Worm (Caenorhabditis elegans) whole organism, late embryonic: ENCODE results near the gene F11A5.13.

ENCODE experiments used
- C38D4.7 ChIP-seq: fragments of 200-800 bp; sonication (Bioruptor generic); optimal IDR thresholded peaks from 2 replicates; lab custom pipeline; 2018; ENCODE audit warnings: mild to moderate bottlenecking, missing genetic modification characterization, moderate library complexity, missing compliant biosample characterization
- F13H6.1 ChIP-seq: sonication (generic microtip); optimal IDR thresholded peaks from 2 replicates; lab custom pipeline; 2016; ENCODE audit warnings: missing genetic modification characterization, missing compliant biosample characterization
- K02D7.2 ChIP-seq: sonication (generic microtip); optimal IDR thresholded peaks from 2 replicates; lab custom pipeline; 2017; ENCODE audit warnings: mild to moderate bottlenecking, missing genetic modification characterization, missing compliant biosample characterization
- K09A11.1 ChIP-seq: sonication (generic microtip); optimal IDR thresholded peaks from 2 replicates; lab custom pipeline; 2017; ENCODE audit warnings: antibody characterized with exemption, mild to moderate bottlenecking, missing genetic modification characterization, missing compliant biosample characterization; ENCODE audit not compliant: insufficient read depth
- T23F11.4 ChIP-seq: fragments of 200-800 bp; sonication (Bioruptor generic); optimal IDR thresholded peaks from 2 replicates; lab custom pipeline; 2018; ENCODE audit warnings: mild to moderate bottlenecking, missing genetic modification characterization, missing compliant biosample characterization
- Y22D7AL.16 ChIP-seq: sonication (generic microtip); optimal IDR thresholded peaks from 2 replicates; lab custom pipeline; 2016; ENCODE audit warnings: missing genetic modification characterization, missing compliant biosample characterization
- ahr-1 ChIP-seq: sonication (generic microtip); optimal IDR thresholded peaks from 2 replicates; lab custom pipeline; 2016; ENCODE audit warnings: missing genetic modification characterization, missing compliant biosample characterization
- ama-1 ChIP-seq: fragments of 150-350 bp; optimal IDR thresholded peaks from 2 replicates; lab custom pipeline; 2014
- ceh-14 ChIP-seq: sonication (generic microtip); optimal IDR thresholded peaks from 2 replicates; lab custom pipeline; 2016; ENCODE audit warnings: missing genotype, missing genetic modification characterization, missing compliant biosample characterization
- ceh-22 ChIP-seq: sonication (generic microtip); optimal IDR thresholded peaks from 2 replicates; lab custom pipeline; 2017; ENCODE audit warnings: missing biosample characterization, missing genetic modification characterization
- ceh-31 ChIP-seq: sonication (generic microtip); optimal IDR thresholded peaks from 2 replicates; lab custom pipeline; 2016; ENCODE audit warnings: missing genetic modification characterization, missing compliant biosample characterization
- ceh-34 ChIP-seq: sonication (generic microtip); optimal IDR thresholded peaks from 2 replicates; lab custom pipeline; 2016; ENCODE audit warnings: mild to moderate bottlenecking, missing genetic modification characterization, missing compliant biosample characterization
- ceh-45 ChIP-seq: fragments of 200-800 bp; sonication (Bioruptor generic); IDR thresholded peaks from 2 replicates; pipeline ENCODE4 v1.3.6; 2022; ENCODE audit warnings: missing genetic modification reagents, missing genetic modification characterization, missing compliant biosample characterization
- ceh-48 ChIP-seq: sonication (generic microtip); optimal IDR thresholded peaks from 2 replicates; lab custom pipeline; 2016; ENCODE audit warnings: missing genetic modification characterization, inconsistent platforms, missing compliant biosample characterization
- ceh-6 ChIP-seq: fragments of 200-800 bp; sonication (Bioruptor generic); optimal IDR thresholded peaks from 2 replicates; lab custom pipeline; 2018; ENCODE audit warnings: mild to moderate bottlenecking, missing genetic modification characterization, missing compliant biosample characterization
- ceh-9 ChIP-seq: sonication (generic microtip); optimal IDR thresholded peaks from 2 replicates; lab custom pipeline; 2016; ENCODE audit warnings: mild to moderate bottlenecking, missing genetic modification characterization, inconsistent platforms, missing compliant biosample characterization
- elt-2 ChIP-seq: sonication (generic microtip); optimal IDR thresholded peaks from 2 replicates; lab custom pipeline; 2016; ENCODE audit warnings: missing genetic modification reagents, missing genetic modification characterization, missing compliant biosample characterization
- elt-4 ChIP-seq: sonication (generic microtip); optimal IDR thresholded peaks from 2 replicates; lab custom pipeline; 2016; ENCODE audit warnings: missing genetic modification characterization, missing compliant biosample characterization
- ets-4 ChIP-seq: sonication (generic microtip); optimal IDR thresholded peaks from 2 replicates; lab custom pipeline; 2016; ENCODE audit warnings: missing genetic modification characterization, missing compliant biosample characterization
- fax-1 ChIP-seq: sonication (generic microtip); optimal IDR thresholded peaks from 2 replicates; lab custom pipeline; 2016; ENCODE audit warnings: missing genotype, missing genetic modification characterization, missing compliant biosample characterization
- fkh-10 ChIP-seq: fragments of 150-350 bp; optimal IDR thresholded peaks from 2 replicates; lab custom pipeline; 2014; ENCODE audit warnings: missing biosample characterization, missing genetic modification reagents, missing genetic modification characterization
- fkh-6 ChIP-seq: sonication (generic microtip); optimal IDR thresholded peaks from 2 replicates; lab custom pipeline; 2016; ENCODE audit warnings: missing genetic modification characterization, missing compliant biosample characterization
- gmeb-2 ChIP-seq: sonication (generic microtip); optimal IDR thresholded peaks from 2 replicates; lab custom pipeline; 2016; ENCODE audit warnings: missing genetic modification characterization, inconsistent platforms, missing compliant biosample characterization
- hlh-13 ChIP-seq: fragments of 200-800 bp; sonication (Bioruptor generic); optimal IDR thresholded peaks from 2 replicates; lab custom pipeline; 2018; ENCODE audit warnings: mild to moderate bottlenecking, missing genetic modification characterization, missing compliant biosample characterization
- hlh-15 ChIP-seq: sonication (generic microtip); optimal IDR thresholded peaks from 2 replicates; lab custom pipeline; 2016; ENCODE audit warnings: missing genetic modification characterization, missing compliant biosample characterization
- hlh-30 ChIP-seq: sonication (generic microtip); optimal IDR thresholded peaks from 2 replicates; lab custom pipeline; 2017; ENCODE audit warnings: antibody characterized with exemption, missing genetic modification characterization, missing compliant biosample characterization; ENCODE audit not compliant: insufficient read depth
- hlh-6 ChIP-seq: sonication (generic microtip); optimal IDR thresholded peaks from 2 replicates; lab custom pipeline; 2016; ENCODE audit warnings: missing genotype, missing genetic modification characterization, missing compliant biosample characterization
- lim-6 ChIP-seq: sonication (generic microtip); optimal IDR thresholded peaks from 2 replicates; lab custom pipeline; 2016; ENCODE audit warnings: missing genetic modification characterization, missing compliant biosample characterization
- madf-2 ChIP-seq: sonication (generic microtip); optimal IDR thresholded peaks from 2 replicates; lab custom pipeline; 2017; ENCODE audit warnings: missing genetic modification characterization, missing compliant biosample characterization
- nhr-232 ChIP-seq: sonication (generic microtip); optimal IDR thresholded peaks from 2 replicates; lab custom pipeline; 2016; ENCODE audit warnings: missing genetic modification characterization, missing compliant biosample characterization
- npax-4 ChIP-seq: sonication (generic microtip); optimal IDR thresholded peaks from 2 replicates; lab custom pipeline; 2016; ENCODE audit warnings: missing genetic modification characterization, missing compliant biosample characterization
- pag-3 ChIP-seq: sonication (generic microtip); optimal IDR thresholded peaks from 2 replicates; lab custom pipeline; 2016; ENCODE audit warnings: missing compliant biosample characterization, missing genetic modification characterization, borderline replicate concordance
- pha-2 ChIP-seq: sonication (generic microtip); optimal IDR thresholded peaks from 2 replicates; lab custom pipeline; 2017; ENCODE audit warnings: mild to moderate bottlenecking, missing genetic modification characterization, missing compliant biosample characterization
- pha-4 ChIP-seq: fragments of 150-350 bp; optimal IDR thresholded peaks from 2 replicates; lab custom pipeline; 2018; ENCODE audit warnings: missing biosample characterization, missing genetic modification reagents, missing genetic modification characterization
- rnt-1 ChIP-seq: sonication (generic microtip); optimal IDR thresholded peaks from 2 replicates; lab custom pipeline; 2016; ENCODE audit warnings: missing genetic modification characterization, missing compliant biosample characterization
- sdc-2 ChIP-seq: sonication (generic microtip); optimal IDR thresholded peaks from 2 replicates; lab custom pipeline; 2016; ENCODE audit warnings: missing genotype, missing genetic modification characterization, missing compliant biosample characterization
- syd-9 ChIP-seq: sonication (generic microtip); optimal IDR thresholded peaks from 2 replicates; lab custom pipeline; 2016; ENCODE audit warnings: mild to moderate bottlenecking, missing genetic modification characterization, moderate library complexity, missing compliant biosample characterization
- ttx-3 ChIP-seq: sonication (generic microtip); optimal IDR thresholded peaks from 2 replicates; lab custom pipeline; 2016; ENCODE audit warnings: missing genetic modification reagents, missing genetic modification characterization, missing compliant biosample characterization
- unc-42 ChIP-seq: sonication (generic microtip); optimal IDR thresholded peaks from 2 replicates; lab custom pipeline; 2016; ENCODE audit warnings: missing genotype, missing genetic modification characterization, missing compliant biosample characterization
- unc-55 ChIP-seq: sonication (generic microtip); optimal IDR thresholded peaks from 2 replicates; lab custom pipeline; 2017; ENCODE audit warnings: missing biosample characterization, missing genetic modification reagents, missing genetic modification characterization
- zip-5 ChIP-seq: sonication (generic microtip); optimal IDR thresholded peaks from 2 replicates; lab custom pipeline; 2016; ENCODE audit warnings: missing genetic modification characterization, missing compliant biosample characterization

F11A5.13 gene

ce11 chrV:16226581-16226980 lies at the start of gene F11A5.13:
Gene F11A5.13, minus strand, starts transcription at chrV:16226681.
- TF ChIP-seq zip-5 (tag; lab: Kevin White, UChicago) = no peak
- no peak for TF ChIP-seq gmeb-2 (tag; lab: Kevin White, UChicago)
- no peak for TF ChIP-seq ceh-22 (tag; lab: Kevin White, UChicago)
- no peak for TF ChIP-seq ceh-31 (tag; lab: Kevin White, UChicago)
- no peak for TF ChIP-seq ets-4 (tag; lab: Kevin White, UChicago)
- TF ChIP-seq ceh-9 (tag; lab: Kevin White, UChicago) = no peak
- TF ChIP-seq hlh-15 (tag; lab: Kevin White, UChicago) = no peak
- no peak for TF ChIP-seq fkh-10 (GFP tag; lab: Kevin White, UChicago)
- TF ChIP-seq hlh-13 (GFP tag; lab: Kevin White, UChicago) = no peak
- TF ChIP-seq F13H6.1 (tag; lab: Kevin White, UChicago) = no peak

- TF ChIP-seq ahr-1 (tag; lab: Kevin White, UChicago) (no peak), ama-1 (lab: Kevin White, UChicago) (no peak), elt-2 (tag; lab: Kevin White, UChicago) (no peak), sdc-2 (no peak), pag-3 (no peak), nhr-232 (tag; lab: Kevin White, UChicago) (no peak), hlh-30 (no peak), zip-5 (tag; lab: Kevin White, UChicago) (no peak), fax-1 (tag; lab: Kevin White, UChicago) (no peak), fkh-6 (tag; lab: Kevin White, UChicago) (no peak), ceh-6 (GFP tag; lab: Kevin White, UChicago) (no peak), unc-55 (GFP tag; lab: Kevin White, UChicago) (no peak), hlh-13 (GFP tag; lab: Kevin White, UChicago) (no peak), unc-42 (no peak)
These were observed 48.9 kb upstream of the F11A5.13 start, which contains the start of gene pacl-1 for ce11 chrV:16275347-16275746. Gene pacl-1, minus strand, starts transcription at chrV:16275447.

- no peak for TF ChIP-seq K09A11.1 (tag; lab: Kevin White, UChicago)
- no peak for TF ChIP-seq ceh-14 (tag; lab: Kevin White, UChicago)
- no peak for TF ChIP-seq gmeb-2 (tag; lab: Kevin White, UChicago)
- TF ChIP-seq K02D7.2 = no peak
- TF ChIP-seq C38D4.7 (GFP tag; lab: Kevin White, UChicago) = no peak
- no peak for TF ChIP-seq hlh-15 (tag; lab: Kevin White, UChicago)
- TF ChIP-seq Y22D7AL.16 (tag; lab: Kevin White, UChicago) = no peak
- no peak for TF ChIP-seq ceh-34
- no peak for TF ChIP-seq zip-5 (tag; lab: Kevin White, UChicago)
- no peak for TF ChIP-seq ama-1 (lab: Kevin White, UChicago)
- TF ChIP-seq ttx-3 (tag; lab: Kevin White, UChicago) = no peak
- TF ChIP-seq elt-4 (tag; lab: Kevin White, UChicago) = no peak
- no peak for TF ChIP-seq ceh-9 (tag; lab: Kevin White, UChicago)
- TF ChIP-seq fkh-10 (GFP tag; lab: Kevin White, UChicago) = no peak
- no peak for TF ChIP-seq syd-9 (tag; lab: Kevin White, UChicago)
- TF ChIP-seq, all 69 proteins: peak for 0
These were observed 44.6 kb upstream of the F11A5.13 start, which contains the start of gene T13F3.6 for ce11 chrV:16271121-16271520. Gene T13F3.6, minus strand, starts transcription at chrV:16271221.

- no peak for TF ChIP-seq hlh-6 (tag; lab: Kevin White, UChicago)
- TF ChIP-seq T23F11.4 (GFP tag; lab: Kevin White, UChicago) = no peak
- no peak for TF ChIP-seq lim-6 (tag; lab: Kevin White, UChicago)
- TF ChIP-seq pha-2 = no peak
- no peak for TF ChIP-seq elt-2 (tag; lab: Kevin White, UChicago)
- no peak for TF ChIP-seq ceh-45 (GFP tag; lab: Robert Waterston, UW)
- TF ChIP-seq ttx-3 (tag; lab: Kevin White, UChicago) = no peak
- no peak for TF ChIP-seq pha-4 (tag; lab: Kevin White, UChicago)
- TF ChIP-seq npax-4 = no peak
- TF ChIP-seq K02D7.2 = no peak
- no peak for TF ChIP-seq rnt-1 (tag; lab: Kevin White, UChicago)
- TF ChIP-seq madf-2 (tag; lab: Kevin White, UChicago) = no peak
- TF ChIP-seq ceh-48 (tag; lab: Kevin White, UChicago) = no peak
These were observed 43.1 kb upstream of the F11A5.13 start, which contains the start of the genes fbxa-2 and T13F3.8 for ce11 chrV:16269556-16269955. Gene fbxa-2, minus strand, starts transcription at chrV:16269656. Gene T13F3.8, plus strand, starts transcription at chrV:16269800.
